Fruit fly (Drosophila melanogaster) whole organism, adult: Measurements from ENCODE around the gene CG8668.

Experiments
- Mnt ChIP-seq: fragments of 200-800 bp; sonication (Bioruptor generic); optimal IDR thresholded peaks from 2 replicates; lab custom pipeline; 2016; ENCODE audit warnings: missing biosample characterization, mild to moderate bottlenecking, missing genetic modification characterization
- cic ChIP-seq: fragments of 200-800 bp; sonication (Bioruptor generic); optimal IDR thresholded peaks from 2 replicates; lab custom pipeline; 2017; ENCODE audit warnings: missing biosample characterization, mild to moderate bottlenecking, missing genetic modification characterization, moderate library complexity

dm6 chr2L:8146994-8147661 lies 20.3 kb downstream of the CG8668 start, which contains the start of gene CG31606:
- TF ChIP-seq cic (GFP tag; lab: Kevin White, UChicago) (no peak), Mnt (GFP tag; lab: Kevin White, UChicago) (no peak)
